Worm (Caenorhabditis elegans) whole organism, late embryonic: ENCODE measurements around the gene hrpu-2.

Source experiments
- ceh-14 ChIP-seq: sonication (generic microtip); optimal IDR thresholded peaks from 2 replicates; lab custom pipeline; 2016; ENCODE audit warnings: missing genotype, missing genetic modification characterization, missing compliant biosample characterization
- dmd-4 ChIP-seq: sonication (generic microtip); optimal IDR thresholded peaks from 2 replicates; lab custom pipeline; 2016; ENCODE audit warnings: borderline replicate concordance, missing genetic modification characterization, missing compliant biosample characterization
- eyg-1 ChIP-seq: sonication (generic microtip); optimal IDR thresholded peaks from 2 replicates; lab custom pipeline; 2016; ENCODE audit warnings: missing genotype, missing genetic modification characterization, missing compliant biosample characterization
- fkh-6 ChIP-seq: sonication (generic microtip); optimal IDR thresholded peaks from 2 replicates; lab custom pipeline; 2016; ENCODE audit warnings: missing genetic modification characterization, missing compliant biosample characterization
- hlh-8 ChIP-seq: sonication (generic microtip); optimal IDR thresholded peaks from 2 replicates; lab custom pipeline; 2016; ENCODE audit warnings: missing genotype, missing genetic modification characterization, missing compliant biosample characterization
- pag-3 ChIP-seq: sonication (generic microtip); optimal IDR thresholded peaks from 2 replicates; lab custom pipeline; 2016; ENCODE audit warnings: missing compliant biosample characterization, missing genetic modification characterization, borderline replicate concordance
- pha-2 ChIP-seq: sonication (generic microtip); optimal IDR thresholded peaks from 2 replicates; lab custom pipeline; 2017; ENCODE audit warnings: mild to moderate bottlenecking, missing genetic modification characterization, missing compliant biosample characterization
- ttx-3 ChIP-seq: sonication (generic microtip); optimal IDR thresholded peaks from 2 replicates; lab custom pipeline; 2016; ENCODE audit warnings: missing genetic modification reagents, missing genetic modification characterization, missing compliant biosample characterization

DNA sequence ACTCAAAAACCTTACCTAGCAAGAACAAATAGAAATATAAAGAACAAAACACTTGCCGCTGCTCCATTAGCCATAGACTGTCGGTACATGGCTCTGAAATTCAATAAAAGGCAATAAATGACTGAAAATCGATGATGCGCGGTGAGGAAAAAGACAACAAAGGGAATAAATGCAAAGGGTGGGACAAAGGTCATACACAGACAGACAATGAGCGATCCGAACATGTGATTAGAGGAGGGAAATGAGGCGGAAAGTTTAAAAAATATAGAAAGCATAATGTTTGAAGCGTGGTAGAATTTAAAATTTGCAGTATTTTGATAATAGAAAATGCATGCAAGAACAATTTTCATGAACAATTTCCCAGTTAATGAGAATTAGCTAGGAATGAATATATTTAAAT is 37.2 kb upstream of the hrpu-2 start, which contains the start of gene C54E4.12:
- no peak for TF ChIP-seq pha-2 (tag; lab: Kevin White, UChicago)
- no peak for TF ChIP-seq ttx-3 (tag; lab: Kevin White, UChicago)
- TF ChIP-seq hlh-8 (tag; lab: Kevin White, UChicago), result no peak
- TF ChIP-seq eyg-1 (tag; lab: Kevin White, UChicago), result no peak
- TF ChIP-seq fkh-6 (tag; lab: Kevin White, UChicago), result no peak
- TF ChIP-seq dmd-4 (tag; lab: Kevin White, UChicago), result no peak
- TF ChIP-seq pag-3 (tag; lab: Kevin White, UChicago), result no peak
- no peak for TF ChIP-seq ceh-14 (tag; lab: Kevin White, UChicago)
